Fruit fly (Drosophila melanogaster): Measurements from ENCODE around the gene CG3792.

CG3792 gene

DNA sequence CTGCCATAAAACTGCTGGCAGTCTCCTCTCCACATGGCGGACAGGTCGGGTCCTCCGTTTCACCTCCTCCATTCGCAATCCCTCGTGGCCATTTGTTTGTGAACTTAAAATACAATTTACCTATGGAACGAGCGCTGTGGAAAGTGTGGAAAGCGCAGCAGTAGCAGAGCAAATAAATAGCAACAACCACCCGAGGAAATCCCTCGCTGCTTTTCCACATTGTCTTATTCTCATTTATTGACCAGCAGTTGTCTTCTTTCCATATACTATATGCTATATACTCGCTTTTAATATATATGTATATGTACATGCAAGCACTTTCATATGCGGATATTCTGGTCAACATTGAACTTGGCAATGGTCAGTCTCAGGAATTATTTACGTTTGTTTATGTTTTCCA lies 44.8 kb upstream of the CG3792 start, which contains the start of gene hoe1:
hoe1 (minus strand) TSS at position 101 of the 400 bp plus-strand sequence.
- no peak for TF ChIP-seq CG4318 (GFP tag; optimal IDR thresholded peaks at IDR 0.05)
- no peak for TF ChIP-seq ss (GFP tag; optimal IDR thresholded peaks at IDR 0.05)
- TF ChIP-seq Hr38 (GFP tag; optimal IDR thresholded peaks at IDR 0.05): no peak
- no peak for TF ChIP-seq achi (GFP tag; optimal IDR thresholded peaks at IDR 0.05)
- no peak for TF ChIP-seq CG11294 (GFP tag; IDR thresholded peaks at IDR 0.05)
- no peak for TF ChIP-seq CG10669 (GFP tag; optimal IDR thresholded peaks at IDR 0.05)
- TF ChIP-seq fkh (GFP tag; optimal IDR thresholded peaks at IDR 0.05): no peak
- no peak for TF ChIP-seq CG32006 (GFP tag; optimal IDR thresholded peaks at IDR 0.05)
- no peak for TF ChIP-seq CG15336 (GFP tag; IDR thresholded peaks at IDR 0.05)
- no peak for TF ChIP-seq topi (GFP tag; optimal IDR thresholded peaks at IDR 0.05)
- no peak for TF ChIP-seq salr (GFP tag; optimal IDR thresholded peaks at IDR 0.05)
- no peak for TF ChIP-seq CG6792 (GFP tag; optimal IDR thresholded peaks at IDR 0.05)
- no peak for TF ChIP-seq spab (GFP tag; optimal IDR thresholded peaks at IDR 0.05)

dm6 chr2L:4936325-4936869 lies 40.7 kb upstream of the CG3792 start, which contains the start of gene hoe2:
hoe2 (minus strand) TSS chr2L:4936450.
- no peak for TF ChIP-seq Smox (GFP tag; optimal IDR thresholded peaks at IDR 0.05)
- TF ChIP-seq CG11902 (GFP tag; optimal IDR thresholded peaks at IDR 0.05): no peak
- TF ChIP-seq dsx (GFP tag; optimal IDR thresholded peaks at IDR 0.05; ENCODE audit: poor library complexity, severe bottlenecking): no peak
- TF ChIP-seq acj6 (GFP tag; optimal IDR thresholded peaks at IDR 0.05): no peak
- TF ChIP-seq CG3032 (tag; optimal IDR thresholded peaks at IDR 0.05): no peak
- no peak for TF ChIP-seq CG31627 (GFP tag; optimal IDR thresholded peaks at IDR 0.05)
- no peak for TF ChIP-seq salr (GFP tag; optimal IDR thresholded peaks at IDR 0.05)
- no peak for TF ChIP-seq CG9139 (GFP tag; optimal IDR thresholded peaks at IDR 0.05)
- TF ChIP-seq ss (GFP tag; optimal IDR thresholded peaks at IDR 0.05): no peak
- TF ChIP-seq CG6792 (GFP tag; optimal IDR thresholded peaks at IDR 0.05): no peak
- TF ChIP-seq CG8119 (GFP tag; IDR thresholded peaks at IDR 0.05): no peak
- no peak for TF ChIP-seq Eip75B (GFP tag; optimal IDR thresholded peaks at IDR 0.05)
- no peak for TF ChIP-seq CG10669 (GFP tag; optimal IDR thresholded peaks at IDR 0.05)
- TF ChIP-seq lz (GFP tag; optimal IDR thresholded peaks at IDR 0.05): no peak

dm6 chr2L:4937060-4937459 lies 40.1 kb upstream of the CG3792 start, which contains the start of gene Sgs1:
Sgs1 (plus strand) TSS chr2L:4937409.
- TF ChIP-seq vri (GFP tag; optimal IDR thresholded peaks at IDR 0.05): peak; percentile 8
- no peak for TF ChIP-seq salr (GFP tag; optimal IDR thresholded peaks at IDR 0.05)

- no peak for TF ChIP-seq CG6854 (GFP tag; optimal IDR thresholded peaks at IDR 0.05)
- TF ChIP-seq pdm3 (GFP tag; optimal IDR thresholded peaks at IDR 0.05): no peak
- TF ChIP-seq dac (GFP tag; optimal IDR thresholded peaks at IDR 0.05): no peak
- TF ChIP-seq ss (GFP tag; optimal IDR thresholded peaks at IDR 0.05): no peak
- no peak for TF ChIP-seq Sox15 (GFP tag; optimal IDR thresholded peaks at IDR 0.05)
- no peak for TF ChIP-seq CG8319 (GFP tag; optimal IDR thresholded peaks at IDR 0.05)
- no peak for TF ChIP-seq CG4318 (GFP tag; optimal IDR thresholded peaks at IDR 0.05)
- no peak for TF ChIP-seq CG31627 (GFP tag; optimal IDR thresholded peaks at IDR 0.05)
- TF ChIP-seq CG7368 (GFP tag; optimal IDR thresholded peaks at IDR 0.05): no peak
- TF ChIP-seq CG32006 (GFP tag; optimal IDR thresholded peaks at IDR 0.05): no peak
- no peak for TF ChIP-seq CG34406 (GFP tag; optimal IDR thresholded peaks at IDR 0.05)
- TF ChIP-seq CG10669 (GFP tag; optimal IDR thresholded peaks at IDR 0.05): no peak
- TF ChIP-seq Hr4 (GFP tag; optimal IDR thresholded peaks at IDR 0.05): no peak
- TF ChIP-seq Ets96B (tag; optimal IDR thresholded peaks at IDR 0.05): no peak
- TF ChIP-seq CG8632 (GFP tag; optimal IDR thresholded peaks at IDR 0.05): no peak
Observed at dm6 chr2L:4942257-4942792, 34.8 kb upstream of the CG3792 start, which contains the start of gene synr. synr (plus strand) TSS chr2L:4942742.

All from whole organism, prepupa.